Worm (Caenorhabditis elegans) whole organism, mixed stage, embryonic: ENCODE results near the gene Y42G9A.2.

Experiments
- cnd-1 ChIP-seq: fragments of 200-800 bp; sonication (Bioruptor generic); optimal IDR thresholded peaks from 2 replicates; lab custom pipeline; 2018; ENCODE audit warnings: mild to moderate bottlenecking, missing genetic modification characterization, missing compliant biosample characterization
- nhr-12 ChIP-seq: fragments of 150-350 bp; optimal IDR thresholded peaks from 2 replicates; lab custom pipeline; 2014; ENCODE audit warnings: missing biosample characterization, missing genetic modification characterization
- nhr-237 ChIP-seq: fragments of 150-350 bp; optimal IDR thresholded peaks from 2 replicates; lab custom pipeline; 2014; ENCODE audit warnings: missing biosample characterization, missing genetic modification characterization

DNA sequence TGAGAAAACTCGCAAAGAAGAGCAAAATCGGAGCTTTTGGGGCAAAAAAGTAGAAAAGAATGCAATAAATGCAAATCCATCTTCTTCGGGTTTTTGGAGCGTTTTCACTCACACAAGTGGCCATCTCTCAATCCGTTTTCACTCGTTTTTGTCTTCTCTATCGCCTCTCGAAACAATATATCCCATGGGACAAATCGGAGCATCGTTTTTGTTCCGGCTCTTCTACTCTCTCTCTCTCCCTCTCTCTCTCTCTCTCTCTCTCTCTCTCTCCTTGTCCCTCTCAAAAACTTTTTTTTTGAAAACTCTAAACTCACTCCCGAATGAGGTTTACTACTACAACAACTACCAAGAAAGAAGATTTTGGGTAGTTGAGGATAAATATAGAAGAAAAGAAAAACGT lies 6.5 kb upstream of the Y42G9A.2 start:
- no peak for TF ChIP-seq nhr-12 (tag; lab: Kevin White, UChicago)
- no peak for TF ChIP-seq cnd-1
- no peak for TF ChIP-seq nhr-237 (tag; lab: Kevin White, UChicago)
